Worm (Caenorhabditis elegans) whole organism, young adult: ENCODE measurements around the gene F39E9.14.

Source experiments
- K12H6.12 ChIP-seq: fragments of 200-800 bp; sonication (Bioruptor generic); optimal IDR thresholded peaks from 2 replicates; lab custom pipeline; 2018; ENCODE audit warnings: mild to moderate bottlenecking, missing genetic modification characterization, missing compliant biosample characterization
- Y53F4B.3 ChIP-seq: fragments of 200-800 bp; sonication (Bioruptor generic); IDR thresholded peaks from 2 replicates; pipeline ENCODE4 v1.3.6; 2022; ENCODE audit warnings: missing genetic modification reagents, missing genetic modification characterization, missing compliant biosample characterization
- snpc-1.1 ChIP-seq: sonication (generic microtip); optimal IDR thresholded peaks from 2 replicates; lab custom pipeline; 2017; ENCODE audit warnings: missing genetic modification characterization, mild to moderate bottlenecking, missing compliant biosample characterization, antibody characterized with exemption, moderate library complexity, missing genotype, missing genetic modification reagents; ENCODE audit not compliant: insufficient read depth
- snpc-4 ChIP-seq, 5 experiments: fragments of 150-350 bp in 1 of 5; sonication (generic microtip) in 4 of 5; optimal IDR thresholded peaks; 2 replicates each; lab custom pipeline; 2014 to 2018; ENCODE audit warnings: missing genetic modification characterization in 5 of 5, missing biosample characterization in 3 of 5, antibody characterized with exemption in 2 of 5, mild to moderate bottlenecking in 2 of 5, missing compliant biosample characterization in 2 of 5, missing genotype in 2 of 5, moderate library complexity in 2 of 5, missing genetic modification reagents in 1 of 5
- unc-62 ChIP-seq: fragments of 150-350 bp; optimal IDR thresholded peaks from 2 replicates; lab custom pipeline; 2014; ENCODE audit warnings: missing biosample characterization, missing genetic modification reagents, missing genetic modification characterization
- zfh-2 ChIP-seq: fragments of 200-800 bp; sonication (Bioruptor generic); conservative IDR thresholded peaks from 2 replicates; pipeline ENCODE4 v1.3.6; 2022; ENCODE audit warnings: missing genetic modification reagents, missing genetic modification characterization, missing compliant biosample characterization
- ztf-26 ChIP-seq: sonication (generic microtip); optimal IDR thresholded peaks from 2 replicates; lab custom pipeline; 2017; ENCODE audit warnings: missing genetic modification characterization, missing compliant biosample characterization

DNA sequence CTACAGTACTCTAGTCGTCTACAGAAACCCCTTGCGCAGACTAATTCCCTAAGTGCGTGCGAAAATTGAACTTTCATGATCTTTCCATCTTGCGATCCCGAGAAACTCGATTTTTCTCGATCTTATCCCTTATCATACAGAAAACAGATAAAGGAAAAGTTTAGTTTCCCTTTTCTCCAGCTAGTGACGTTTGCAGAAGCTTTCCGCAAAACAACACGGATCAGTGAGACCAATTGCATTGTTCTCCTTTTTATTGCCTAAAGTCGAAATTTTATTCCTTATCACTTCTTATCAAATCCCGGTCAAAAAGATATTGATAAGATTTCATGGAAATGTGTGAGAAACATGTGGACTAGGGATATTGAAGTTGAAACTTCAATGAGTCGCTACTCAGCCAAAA lies 48.6 kb downstream of the F39E9.14 start:
- TF ChIP-seq K12H6.12 (tag; lab: Kevin White, UChicago) (no peak), snpc-1.1 (tag; lab: Kevin White, UChicago) (no peak), zfh-2 (GFP tag; lab: Robert Waterston, UW) (no peak), ztf-26 (tag; lab: Kevin White, UChicago) (no peak), Y53F4B.3 (GFP tag; lab: Robert Waterston, UW) (no peak), unc-62 (GFP tag; lab: Kevin White, UChicago) (no peak), snpc-4 (GFP tag; optimal IDR thresholded peaks at IDR 0.05; lab: Kevin White, UChicago) (no peak), snpc-4 (tag; optimal IDR thresholded peaks at IDR 0.05; lab: Kevin White, UChicago) (no peak)
